Worm (Caenorhabditis elegans): ENCODE measurements around the gene C31H1.1.

- no peak for TF ChIP-seq snu-23 (GFP tag; optimal IDR thresholded peaks at IDR 0.05)
- TF ChIP-seq jun-1 (tag; optimal IDR thresholded peaks at IDR 0.05) = no peak
- peak; percentile 64 for TF ChIP-seq fkh-10 (GFP tag; optimal IDR thresholded peaks at IDR 0.05)
Observed at ce11 chrIV:5811079-5811622, 13.9 kb downstream of the C31H1.1 start.

Measured in whole organism, L1 larva.